Worm (Caenorhabditis elegans): Measurements from ENCODE around the gene Y39H10B.3.

Y39H10B.3 gene

DNA sequence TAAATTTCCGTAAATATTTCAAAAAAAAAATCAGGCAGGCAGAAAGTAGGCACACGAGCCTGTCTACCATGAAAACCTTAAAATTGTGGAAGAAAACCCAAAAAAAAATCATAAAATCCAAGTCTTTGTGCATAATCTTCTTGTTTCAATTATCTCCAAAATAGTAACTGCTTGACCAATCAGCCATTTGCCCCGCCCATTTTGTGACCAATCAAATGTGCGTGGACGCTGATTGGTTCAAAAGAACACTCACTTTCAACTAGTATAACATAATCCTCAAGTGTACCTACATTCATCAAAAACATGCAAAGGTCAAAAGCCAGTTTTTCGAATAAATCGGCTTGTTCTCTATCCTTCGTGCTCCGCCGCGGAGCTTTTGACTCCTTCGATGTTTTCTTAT lies 7.9 kb downstream of the Y39H10B.3 start:
- TF ChIP-seq madf-9 (GFP tag; conservative IDR thresholded peaks at IDR 0.05), result no peak
- TF ChIP-seq hmg-1.1 (GFP tag; IDR thresholded peaks at IDR 0.05), result no peak
- no peak for TF ChIP-seq unc-39 (tag; optimal IDR thresholded peaks at IDR 0.05)
- no peak for TF ChIP-seq daf-12 (tag; optimal IDR thresholded peaks at IDR 0.05)
- no peak for TF ChIP-seq mxl-3 (GFP tag; optimal IDR thresholded peaks at IDR 0.05)
- no peak for TF ChIP-seq ceh-28 (tag; optimal IDR thresholded peaks at IDR 0.05)
- no peak for TF ChIP-seq F26F4.8 (GFP tag; conservative IDR thresholded peaks at IDR 0.05)
- TF ChIP-seq hlh-11 (tag; optimal IDR thresholded peaks at IDR 0.05), result no peak
- no peak for TF ChIP-seq lin-13 (GFP tag; optimal IDR thresholded peaks at IDR 0.05)
- TF ChIP-seq nhr-11 (tag; optimal IDR thresholded peaks at IDR 0.05), result no peak
- peak in 1 of 2 experiments; percentile 71 for TF ChIP-seq unc-62 (GFP tag; optimal IDR thresholded peaks at IDR 0.05 in 1 of 2)
- no peak for TF ChIP-seq unc-62 (tag; optimal IDR thresholded peaks at IDR 0.05)
- TF ChIP-seq lin-1 (GFP tag; IDR thresholded peaks at IDR 0.05), result no peak
- no peak for TF ChIP-seq mep-1 (tag; optimal IDR thresholded peaks at IDR 0.05)
- no peak for TF ChIP-seq fkh-10 (GFP tag; optimal IDR thresholded peaks at IDR 0.05)
- no peak for TF ChIP-seq nhr-237 (tag; optimal IDR thresholded peaks at IDR 0.05)
- TF ChIP-seq dmd-8 (GFP tag; IDR thresholded peaks at IDR 0.05), result no peak
- TF ChIP-seq dmd-9 (GFP tag; IDR thresholded peaks at IDR 0.05), result no peak
- TF ChIP-seq aha-1 (tag), result peak; percentile 51

DNA sequence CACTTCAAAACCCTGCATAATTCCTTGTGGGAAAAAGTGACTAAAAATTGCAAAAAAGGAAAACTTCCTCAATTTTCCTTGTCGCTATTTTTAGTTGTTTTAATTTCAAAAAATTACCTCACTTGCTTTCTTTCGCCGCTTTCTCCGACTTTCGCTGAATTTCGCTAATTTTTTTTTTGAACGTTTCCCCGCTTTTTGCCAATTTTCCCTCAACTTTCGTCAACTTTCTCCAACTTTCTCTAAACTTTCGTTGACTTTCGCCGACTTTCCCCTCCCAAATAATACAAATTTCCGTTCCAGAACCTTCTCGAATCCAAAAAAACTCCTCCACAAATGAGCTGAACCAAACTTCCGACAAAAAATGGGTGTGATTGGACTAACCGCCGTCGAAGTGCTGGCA lies 12.0 kb downstream of the Y39H10B.3 start, which contains the start of gene W08A12.3:
TSS of gene W08A12.3 (plus strand) at position 301 of the 400 bp plus-strand sequence.
- TF ChIP-seq Y75B8A.6 (GFP tag; IDR thresholded peaks at IDR 0.05), result no peak
- no peak for TF ChIP-seq daf-16 (GFP tag; optimal IDR thresholded peaks at IDR 0.05)
- no peak for TF ChIP-seq daf-16 (tag; optimal IDR thresholded peaks at IDR 0.05)
- TF ChIP-seq mxl-3 (GFP tag; optimal IDR thresholded peaks at IDR 0.05), result no peak
- no peak for TF ChIP-seq zip-2 (tag; optimal IDR thresholded peaks at IDR 0.05)
- no peak for TF ChIP-seq lin-29 (GFP tag; IDR thresholded peaks at IDR 0.05)
- no peak for TF ChIP-seq cey-2 (tag; optimal IDR thresholded peaks at IDR 0.05; ENCODE audit: borderline replicate concordance, insufficient read depth)
- TF ChIP-seq ces-1 (GFP tag; optimal IDR thresholded peaks at IDR 0.05), result no peak
- no peak for TF ChIP-seq nhr-237 (tag; optimal IDR thresholded peaks at IDR 0.05)
- no peak for TF ChIP-seq F26F4.8 (GFP tag; conservative IDR thresholded peaks at IDR 0.05)
- TF ChIP-seq nhr-25 (tag; optimal IDR thresholded peaks at IDR 0.05; ENCODE audit: borderline replicate concordance, insufficient read depth), result no peak
- TF ChIP-seq dmd-8 (GFP tag; IDR thresholded peaks at IDR 0.05), result no peak
- TF ChIP-seq nhr-11 (tag; optimal IDR thresholded peaks at IDR 0.05), result no peak
- TF ChIP-seq nhr-102 (tag; optimal IDR thresholded peaks at IDR 0.05), result no peak
- no peak for TF ChIP-seq F49E8.2 (tag; optimal IDR thresholded peaks at IDR 0.05; ENCODE audit: borderline replicate concordance)
- TF ChIP-seq gei-8 (GFP tag; optimal IDR thresholded peaks at IDR 0.05), result no peak
- TF ChIP-seq F37D6.2 (tag; optimal IDR thresholded peaks at IDR 0.05), result no peak
- TF ChIP-seq hmg-1.1 (GFP tag; IDR thresholded peaks at IDR 0.05), result no peak

DNA sequence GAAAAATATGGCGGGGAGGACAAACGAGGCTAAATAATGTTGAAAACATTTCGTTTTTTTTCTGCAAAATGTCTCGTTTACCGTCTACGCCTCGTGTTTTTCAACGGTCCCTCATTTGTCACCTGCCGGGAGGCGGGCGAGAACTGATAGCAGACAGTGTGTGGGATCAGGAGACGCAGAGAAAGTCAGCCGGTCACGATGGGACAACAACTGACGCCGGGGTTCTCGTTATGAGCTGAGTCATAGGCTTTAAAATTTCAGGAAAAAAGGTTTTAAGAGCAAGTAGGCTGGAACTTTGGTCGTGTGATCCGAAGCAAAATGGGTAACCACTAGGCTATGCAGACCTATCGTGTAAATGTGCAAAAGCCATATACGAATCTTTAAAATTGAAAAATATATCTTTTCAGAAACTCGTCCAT lies 15.2 kb downstream of the Y39H10B.3 start, which contains the start of gene W08A12.2:
TSS of gene W08A12.2 (minus strand) at position 103 of the 419 bp plus-strand sequence.
- TF ChIP-seq nhr-6 (tag; optimal IDR thresholded peaks at IDR 0.05), result peak; percentile 38
- no peak for TF ChIP-seq nhr-48 (tag; optimal IDR thresholded peaks at IDR 0.05)
- TF ChIP-seq nhr-25 (tag; optimal IDR thresholded peaks at IDR 0.05; ENCODE audit: borderline replicate concordance, insufficient read depth), result no peak
- TF ChIP-seq zip-2 (tag; optimal IDR thresholded peaks at IDR 0.05), result no peak
- no peak for TF ChIP-seq spr-3 (GFP tag; optimal IDR thresholded peaks at IDR 0.05)
- TF ChIP-seq arid-1 (GFP tag; conservative IDR thresholded peaks at IDR 0.05), result peak; percentile 49; the same call in 1 of the 2 replicates
- TF ChIP-seq egl-43 (GFP tag; IDR thresholded peaks at IDR 0.05), result 0 out of 2 replicates have a peak, but pooled peaks have one; percentile 65
- no peak for TF ChIP-seq R02D3.7 (tag; optimal IDR thresholded peaks at IDR 0.05)
- peak; percentile 40; the same call in 1 of the 2 replicates for TF ChIP-seq mdt-29 (GFP tag; IDR thresholded peaks at IDR 0.05)
- TF ChIP-seq lim-7 (GFP tag; IDR thresholded peaks at IDR 0.05), result peak; percentile 89
- TF ChIP-seq dmd-8 (GFP tag; IDR thresholded peaks at IDR 0.05), result peak; percentile 76; the same call in 1 of the 2 replicates
- peak; percentile 8 for TF ChIP-seq nhr-111 (GFP tag; optimal IDR thresholded peaks at IDR 0.05)
- peak; percentile 72 for TF ChIP-seq lin-38 (GFP tag; IDR thresholded peaks at IDR 0.05)
- TF ChIP-seq sdz-12 (GFP tag; optimal IDR thresholded peaks at IDR 0.05), result no peak
- no peak for TF ChIP-seq F37D6.2 (tag; optimal IDR thresholded peaks at IDR 0.05)
- TF ChIP-seq nhr-28 (tag; optimal IDR thresholded peaks at IDR 0.05), result no peak
- TF ChIP-seq pha-4 (GFP tag; IDR thresholded peaks at IDR 0.05), result peak; percentile 83; the same call in 1 of the 2 replicates
- no peak for TF ChIP-seq pha-4 (tag; optimal IDR thresholded peaks at IDR 0.05)
- peak; percentile 62; the same call in 1 of the 2 replicates for TF ChIP-seq D1046.2 (GFP tag; IDR thresholded peaks at IDR 0.05)
- TF ChIP-seq madf-5 (GFP tag; IDR thresholded peaks at IDR 0.05), result peak in 1 of 2 experiments; percentile 72; a peak in 1 of 4 replicates
- TF ChIP-seq daf-12 (tag; optimal IDR thresholded peaks at IDR 0.05), result no peak
- TF ChIP-seq tra-1 (GFP tag; IDR thresholded peaks at IDR 0.05), result peak; percentile 76
- TF ChIP-seq T26A8.4 (GFP tag; IDR thresholded peaks at IDR 0.05), result no peak
